Worm (Caenorhabditis elegans): ENCODE results near the gene F22B7.1.

The F22B7.1 gene

DNA sequence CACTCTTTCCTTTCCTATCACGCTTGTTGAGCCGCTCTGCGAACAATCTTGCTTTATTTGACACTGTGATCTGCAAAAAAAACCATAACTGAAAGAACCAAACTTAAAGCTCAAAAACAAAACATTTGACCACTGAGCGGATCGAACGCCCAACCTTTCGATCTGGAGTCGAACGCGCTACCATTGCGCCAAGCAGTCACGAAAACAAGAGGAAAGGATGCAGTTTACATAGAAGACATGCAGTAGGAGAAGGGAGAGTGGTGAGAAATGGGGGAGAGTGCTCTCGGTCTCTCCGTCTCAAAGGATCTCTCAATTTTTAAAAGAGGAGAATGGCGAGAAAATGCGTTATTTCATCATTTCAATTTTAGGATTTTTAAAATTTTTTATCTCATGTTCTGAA lies 13.2 kb downstream of the F22B7.1 start (continued):
- TF ChIP-seq K11D2.4 (GFP tag; IDR thresholded peaks at IDR 0.05) (peak; percentile 63), lin-40 (tag; optimal IDR thresholded peaks at IDR 0.05) (peak; percentile 75), Y53F4B.3 (GFP tag; IDR thresholded peaks at IDR 0.05) (no peak), B0336.3 (GFP tag; IDR thresholded peaks at IDR 0.05) (peak; percentile 62), F39B2.1 (GFP tag; IDR thresholded peaks at IDR 0.05) (no peak), nfya-2 (GFP tag; IDR thresholded peaks at IDR 0.05) (no peak), attf-6 (GFP tag; IDR thresholded peaks at IDR 0.05) (0 out of 2 replicates have a peak, but pooled peaks have one; percentile 27), F55B11.4 (tag; optimal IDR thresholded peaks at IDR 0.05; ENCODE audit: borderline replicate concordance, insufficient read depth) (no peak), hlh-26 (GFP tag; conservative IDR thresholded peaks at IDR 0.05) (no peak), mes-4 (tag; optimal IDR thresholded peaks at IDR 0.05) (peak; percentile 52), lin-54 (GFP tag; optimal IDR thresholded peaks at IDR 0.05) (peak; percentile 66), F22D6.2 (tag; optimal IDR thresholded peaks at IDR 0.05) (peak; percentile 45), egrh-3 (GFP tag; IDR thresholded peaks at IDR 0.05) (0 out of 2 replicates have a peak, but pooled peaks have one; percentile 19), lin-35 (GFP tag; optimal IDR thresholded peaks at IDR 0.05) (peak in 1 of 3 experiments; percentile 76), attf-5 (GFP tag; optimal IDR thresholded peaks at IDR 0.05) (peak; percentile 81), F33H1.4 (GFP tag; IDR thresholded peaks at IDR 0.05) (peak; percentile 38; the same call in 1 of the 2 replicates), ztf-18 (tag; optimal IDR thresholded peaks at IDR 0.05) (peak; percentile 76), F37B4.10 (GFP tag; IDR thresholded peaks at IDR 0.05) (no peak), hsf-1 (GFP tag; IDR thresholded peaks at IDR 0.05) (peak; percentile 43; the same call in 1 of the 2 replicates), nhr-179 (tag; optimal IDR thresholded peaks at IDR 0.05) (no peak), let-526 (GFP tag; IDR thresholded peaks at IDR 0.05) (peak; percentile 78), dpff-1 (tag; optimal IDR thresholded peaks at IDR 0.05) (peak; percentile 32), aptf-3 (GFP tag; IDR thresholded peaks at IDR 0.05) (peak; percentile 68; the same call in 1 of the 2 replicates), gei-17 (GFP tag; optimal IDR thresholded peaks at IDR 0.05) (peak; percentile 38), cebp-2 (GFP tag; IDR thresholded peaks at IDR 0.05) (no peak), nhr-90 (tag; optimal IDR thresholded peaks at IDR 0.05) (peak; percentile 91), rec-8 (tag; optimal IDR thresholded peaks at IDR 0.05) (peak; percentile 42 to 85), F10E7.11 (tag; optimal IDR thresholded peaks at IDR 0.05) (peak; percentile 69), snpc-1.3 (tag; optimal IDR thresholded peaks at IDR 0.05; ENCODE audit: insufficient read depth) (peak; percentile 72), ekl-4 (GFP tag; IDR thresholded peaks at IDR 0.05) (peak; percentile 67), pha-4 (tag; optimal IDR thresholded peaks at IDR 0.05) (no peak), ama-1 (optimal IDR thresholded peaks at IDR 0.05) (no peak), ama-1 (GFP tag; optimal IDR thresholded peaks at IDR 0.05) (peak; percentile 70 to 89), mcd-1 (GFP tag; IDR thresholded peaks at IDR 0.05) (peak; percentile 75), ZK185.1 (tag; optimal IDR thresholded peaks at IDR 0.05; ENCODE audit: poor library complexity, severe bottlenecking) (peak; percentile 93), nhr-27 (tag; optimal IDR thresholded peaks at IDR 0.05) (no peak), ztf-26 (tag; optimal IDR thresholded peaks at IDR 0.05) (peak; percentile 74), rpc-1 (optimal IDR thresholded peaks at IDR 0.05) (peak; percentile 90), rpc-1 (tag; optimal IDR thresholded peaks at IDR 0.05) (peak; percentile 92), D2030.7 (GFP tag; IDR thresholded peaks at IDR 0.05) (peak; percentile 61), tbx-9 (tag; optimal IDR thresholded peaks at IDR 0.05; ENCODE audit: borderline replicate concordance) (no peak), akir-1 (GFP tag; optimal IDR thresholded peaks at IDR 0.05) (peak; percentile 47), snpc-1.1 (tag; optimal IDR thresholded peaks at IDR 0.05; ENCODE audit: insufficient read depth) (peak; percentile 44), bed-1 (GFP tag; IDR thresholded peaks at IDR 0.05) (no peak), F57A8.1 (GFP tag; optimal IDR thresholded peaks at IDR 0.05) (peak; percentile 15), zim-3 (tag; optimal IDR thresholded peaks at IDR 0.05) (peak; percentile 93), hmg-20 (GFP tag; IDR thresholded peaks at IDR 0.05) (peak; percentile 85), aptf-2 (GFP tag; conservative IDR thresholded peaks at IDR 0.05) (no peak), B0019.2 (GFP tag; conservative IDR thresholded peaks at IDR 0.05) (0 out of 2 replicates have a peak, but pooled peaks have one; percentile 21)

Measured in whole organism, young adult.